Fruit fly (Drosophila melanogaster) whole organism, embryonic: ENCODE results near the gene CG34041.

Experiments
- B-H2 ChIP-seq: fragments of 200-800 bp; sonication (Bioruptor generic); optimal IDR thresholded peaks from 2 replicates; lab custom pipeline; 2018; ENCODE audit warnings: missing biosample characterization, mild to moderate bottlenecking, missing genetic modification characterization
- CG10462 ChIP-seq: fragments of 200-800 bp; sonication (Bioruptor generic); optimal IDR thresholded peaks from 2 replicates; lab custom pipeline; 2016; ENCODE audit warnings: missing biosample characterization, missing genetic modification characterization
- CG10543 ChIP-seq: fragments of 200-800 bp; sonication (Bioruptor generic); optimal IDR thresholded peaks from 3 replicates; lab custom pipeline; 2017; ENCODE audit warnings: missing biosample characterization, mild to moderate bottlenecking, missing genetic modification characterization, moderate library complexity
- CG14710 ChIP-seq: fragments of 200-800 bp; sonication (Bioruptor generic); optimal IDR thresholded peaks from 3 replicates; lab custom pipeline; 2019; ENCODE audit warnings: missing biosample characterization, mild to moderate bottlenecking, missing genetic modification characterization, moderate library complexity
- CG15479 ChIP-seq: fragments of 200-800 bp; sonication (Bioruptor generic); optimal IDR thresholded peaks from 3 replicates; lab custom pipeline; 2019; ENCODE audit warnings: missing biosample characterization, mild to moderate bottlenecking, missing genetic modification characterization, moderate library complexity
- CG15696 ChIP-seq: fragments of 200-800 bp; sonication (Bioruptor generic); optimal IDR thresholded peaks from 2 replicates; lab custom pipeline; 2019; ENCODE audit warnings: missing biosample characterization, mild to moderate bottlenecking, missing genetic modification characterization, moderate library complexity
- CG16779 ChIP-seq: fragments of 200-800 bp; sonication (Bioruptor generic); IDR thresholded peaks from 2 replicates; pipeline ENCODE4 v1.3.6; 2022; ENCODE audit warnings: missing biosample characterization, missing genetic modification characterization
- CG17829 ChIP-seq: fragments of 200-800 bp; optimal IDR thresholded peaks from 2 replicates; lab custom pipeline; 2019; ENCODE audit warnings: missing biosample characterization, mild to moderate bottlenecking, missing genetic modification characterization, moderate library complexity
- CG18764 ChIP-seq: fragments of 200-800 bp; sonication (Bioruptor generic); optimal IDR thresholded peaks from 3 replicates; lab custom pipeline; 2016; ENCODE audit warnings: missing biosample characterization, missing genetic modification characterization
- CG2129 ChIP-seq: fragments of 200-800 bp; sonication (Bioruptor generic); IDR thresholded peaks from 2 replicates; pipeline ENCODE4 v1.3.6; 2022; ENCODE audit warnings: missing biosample characterization, missing genetic modification characterization; ENCODE audit not compliant: partially characterized antibody
- CG30020 ChIP-seq: fragments of 200-800 bp; optimal IDR thresholded peaks from 2 replicates; lab custom pipeline; 2019; ENCODE audit warnings: missing biosample characterization, mild to moderate bottlenecking, missing genetic modification characterization, moderate library complexity
- CG30431 ChIP-seq: fragments of 200-800 bp; sonication (Bioruptor generic); optimal IDR thresholded peaks from 2 replicates; lab custom pipeline; 2017; ENCODE audit warnings: missing biosample characterization, missing genetic modification characterization
- CG31224 ChIP-seq: fragments of 200-800 bp; sonication (Bioruptor generic); IDR thresholded peaks from 2 replicates; pipeline ENCODE4 v1.3.6; 2022; ENCODE audit warnings: missing biosample characterization, missing genetic modification characterization
- CG32767 ChIP-seq: fragments of 200-800 bp; sonication (Bioruptor generic); IDR thresholded peaks from 2 replicates; pipeline ENCODE4 v1.3.6; 2022; ENCODE audit warnings: missing biosample characterization, missing genetic modification characterization
- CG32772 ChIP-seq: fragments of 200-800 bp; sonication (Bioruptor generic); IDR thresholded peaks from 2 replicates; pipeline ENCODE4 v1.3.6; 2022; ENCODE audit warnings: missing biosample characterization, missing genetic modification characterization
- CG3726 ChIP-seq: fragments of 200-800 bp; sonication (Bioruptor generic); IDR thresholded peaks from 3 replicates; pipeline ENCODE4, ENCODE4 v1.3.6; 2022; ENCODE audit warnings: missing biosample characterization, missing genetic modification characterization
- CG3995 ChIP-seq: fragments of 200-800 bp; sonication (Bioruptor generic); optimal IDR thresholded peaks from 3 replicates; lab custom pipeline; 2016; ENCODE audit warnings: missing biosample characterization, missing genetic modification characterization
- CG6254 ChIP-seq: fragments of 200-800 bp; sonication (Bioruptor generic); optimal IDR thresholded peaks from 3 replicates; lab custom pipeline; 2017; ENCODE audit warnings: mild to moderate bottlenecking, missing biosample characterization, missing genetic modification reagents, missing genetic modification characterization
- CG9797 ChIP-seq: fragments of 200-800 bp; sonication (Bioruptor generic); optimal IDR thresholded peaks from 3 replicates; lab custom pipeline; 2018; ENCODE audit warnings: missing biosample characterization, mild to moderate bottlenecking, missing genetic modification characterization
- Elba2 ChIP-seq: fragments of 200-800 bp; sonication (Bioruptor generic); optimal IDR thresholded peaks from 3 replicates; lab custom pipeline; 2016; ENCODE audit warnings: missing biosample characterization, missing genetic modification characterization
- Ets65A ChIP-seq: fragments of 200-800 bp; sonication (Bioruptor generic); peaks from one replicate; lab custom pipeline; 2016; ENCODE audit warnings: missing biosample characterization, missing genetic modification characterization
- Ets97D ChIP-seq: fragments of 200-800 bp; sonication (Bioruptor generic); optimal IDR thresholded peaks from 3 replicates; lab custom pipeline; 2016; ENCODE audit warnings: missing biosample characterization, missing genetic modification characterization
- HLH3B ChIP-seq: fragments of 200-800 bp; sonication (Bioruptor generic); IDR thresholded peaks from 2 replicates; pipeline ENCODE4 v1.3.6; 2022; ENCODE audit warnings: missing biosample characterization, missing genetic modification characterization
- HmgZ ChIP-seq: fragments of 200-800 bp; sonication (Bioruptor generic); optimal IDR thresholded peaks from 2 replicates; lab custom pipeline; 2018; ENCODE audit warnings: missing biosample characterization, mild to moderate bottlenecking, missing genetic modification characterization
- Hr51 ChIP-seq, 2 experiments: fragments of 200-800 bp; sonication (Bioruptor generic); optimal IDR thresholded peaks; 2 replicates in 1 of 2; 3 replicates in 1 of 2; lab custom pipeline; 2016 to 2018; ENCODE audit warnings: missing biosample characterization in 2 of 2, missing genetic modification characterization in 2 of 2, mild to moderate bottlenecking in 1 of 2, moderate library complexity in 1 of 2
- Med ChIP-seq: fragments of 200-800 bp; sonication (Bioruptor generic); peaks from one replicate; lab custom pipeline; 2016; ENCODE audit warnings: missing biosample characterization, missing genetic modification characterization, mild to moderate bottlenecking, inconsistent platforms, moderate library complexity
- Mrtf ChIP-seq: fragments of 200-800 bp; sonication (Bioruptor generic); IDR thresholded peaks from 3 replicates; pipeline ENCODE4 v1.3.6; 2022; ENCODE audit warnings: missing biosample characterization, missing genetic modification characterization
- Nf-YC ChIP-seq: fragments of 200-800 bp; optimal IDR thresholded peaks from 3 replicates; lab custom pipeline; 2019; ENCODE audit warnings: missing biosample characterization, mild to moderate bottlenecking, missing genetic modification characterization, moderate library complexity
- Opbp ChIP-seq: fragments of 200-800 bp; sonication (Bioruptor generic); IDR thresholded peaks from 3 replicates; pipeline ENCODE4 v1.3.6; 2022; ENCODE audit warnings: missing biosample characterization, missing genetic modification characterization; ENCODE audit not compliant: partially characterized antibody
- Side ChIP-seq: fragments of 200-800 bp; sonication (Bioruptor generic); optimal IDR thresholded peaks from 2 replicates; lab custom pipeline; 2016; ENCODE audit warnings: missing biosample characterization, missing genetic modification characterization
- Stat92E ChIP-seq, 3 experiments: fragments of >200 bp in 2 of 3; fragments of 200-800 bp in 1 of 3; sonication (Bioruptor generic) in 1 of 3; optimal IDR thresholded peaks; 2 replicates each; lab custom pipeline; 2017 to 2019; ENCODE audit warnings: missing biosample characterization in 3 of 3, missing genetic modification characterization in 3 of 3, mild to moderate bottlenecking in 1 of 3, moderate library complexity in 1 of 3
- al ChIP-seq: fragments of 200-800 bp; sonication (Bioruptor generic); IDR thresholded peaks from 2 replicates; pipeline ENCODE4 v1.3.6; 2022; ENCODE audit warnings: missing biosample characterization, missing genetic modification characterization
- ara ChIP-seq: fragments of 200-800 bp; sonication (Bioruptor generic); IDR thresholded peaks from 2 replicates; pipeline ENCODE4 v1.3.6; 2022; ENCODE audit warnings: missing biosample characterization, missing genetic modification characterization
- bbx ChIP-seq: fragments of 200-800 bp; sonication (Bioruptor generic); IDR thresholded peaks from 2 replicates; pipeline ENCODE4 v1.3.6; 2022; ENCODE audit warnings: missing biosample characterization, missing genetic modification characterization; ENCODE audit not compliant: partially characterized antibody
- da ChIP-seq: fragments of 200-800 bp; sonication (Bioruptor generic); optimal IDR thresholded peaks from 2 replicates; lab custom pipeline; 2016; ENCODE audit warnings: missing biosample characterization, missing genetic modification characterization
- ems ChIP-seq: fragments of 200-800 bp; sonication (Bioruptor generic); optimal IDR thresholded peaks from 3 replicates; lab custom pipeline; 2016; ENCODE audit warnings: missing biosample characterization, missing genetic modification characterization
- ftz-f1 ChIP-seq: fragments of 200-800 bp; sonication (Bioruptor generic); optimal IDR thresholded peaks from 2 replicates; lab custom pipeline; 2016; ENCODE audit warnings: missing biosample characterization, missing genetic modification characterization
- gcm ChIP-seq: fragments of 200-800 bp; sonication (Bioruptor generic); optimal IDR thresholded peaks from 2 replicates; lab custom pipeline; 2019; ENCODE audit warnings: missing biosample characterization, mild to moderate bottlenecking, missing genetic modification characterization, moderate library complexity
- gfzf ChIP-seq: fragments of 200-800 bp; sonication (Bioruptor generic); optimal IDR thresholded peaks from 2 replicates; lab custom pipeline; 2016; ENCODE audit warnings: missing biosample characterization, mild to moderate bottlenecking, missing genetic modification characterization, moderate library complexity
- gsb ChIP-seq: fragments of 200-800 bp; sonication (Bioruptor generic); IDR thresholded peaks from 2 replicates; pipeline ENCODE4 v1.3.6; 2022; ENCODE audit warnings: missing biosample characterization, missing genetic modification characterization
- hb ChIP-seq: fragments of 200-800 bp; sonication (Bioruptor generic); IDR thresholded peaks from 3 replicates; pipeline ENCODE4 v1.3.6; 2022; ENCODE audit warnings: missing biosample characterization, missing genetic modification characterization; ENCODE audit not compliant: partially characterized antibody
- jing ChIP-seq: fragments of 200-800 bp; sonication (Bioruptor generic); optimal IDR thresholded peaks from 2 replicates; lab custom pipeline; 2018; ENCODE audit warnings: missing biosample characterization, mild to moderate bottlenecking, missing genetic modification characterization
- lab ChIP-seq: fragments of 200-800 bp; sonication (Bioruptor generic); optimal IDR thresholded peaks from 3 replicates; lab custom pipeline; 2017; ENCODE audit warnings: missing biosample characterization, missing genetic modification characterization, mild to moderate bottlenecking, moderate library complexity, missing genetic modification reagents
- p53 ChIP-seq: fragments of 200-800 bp; sonication (Bioruptor generic); optimal IDR thresholded peaks from 2 replicates; lab custom pipeline; 2016; ENCODE audit warnings: missing biosample characterization, missing genetic modification characterization
- pb ChIP-seq: fragments of 200-800 bp; sonication (Bioruptor generic); optimal IDR thresholded peaks from 3 replicates; lab custom pipeline; 2016; ENCODE audit warnings: missing biosample characterization, missing genetic modification characterization
- pita ChIP-seq: fragments of 200-800 bp; sonication (Bioruptor generic); optimal IDR thresholded peaks from 2 replicates; lab custom pipeline; 2017; ENCODE audit warnings: missing biosample characterization, mild to moderate bottlenecking, missing genetic modification characterization
- pzg ChIP-seq: fragments of 200-800 bp; sonication (Bioruptor generic); optimal IDR thresholded peaks from 3 replicates; lab custom pipeline; 2018; ENCODE audit warnings: missing biosample characterization, mild to moderate bottlenecking, missing genetic modification characterization, moderate library complexity
- tna ChIP-seq: fragments of 200-800 bp; sonication (Bioruptor generic); IDR thresholded peaks from 2 replicates; pipeline ENCODE4 v1.3.6; 2022; ENCODE audit warnings: missing biosample characterization, missing genetic modification characterization; ENCODE audit not compliant: partially characterized antibody
- trh ChIP-seq: fragments of 200-800 bp; sonication (Bioruptor generic); optimal IDR thresholded peaks from 2 replicates; lab custom pipeline; 2016; ENCODE audit warnings: missing biosample characterization, missing genetic modification characterization

Gene CG34041

DNA sequence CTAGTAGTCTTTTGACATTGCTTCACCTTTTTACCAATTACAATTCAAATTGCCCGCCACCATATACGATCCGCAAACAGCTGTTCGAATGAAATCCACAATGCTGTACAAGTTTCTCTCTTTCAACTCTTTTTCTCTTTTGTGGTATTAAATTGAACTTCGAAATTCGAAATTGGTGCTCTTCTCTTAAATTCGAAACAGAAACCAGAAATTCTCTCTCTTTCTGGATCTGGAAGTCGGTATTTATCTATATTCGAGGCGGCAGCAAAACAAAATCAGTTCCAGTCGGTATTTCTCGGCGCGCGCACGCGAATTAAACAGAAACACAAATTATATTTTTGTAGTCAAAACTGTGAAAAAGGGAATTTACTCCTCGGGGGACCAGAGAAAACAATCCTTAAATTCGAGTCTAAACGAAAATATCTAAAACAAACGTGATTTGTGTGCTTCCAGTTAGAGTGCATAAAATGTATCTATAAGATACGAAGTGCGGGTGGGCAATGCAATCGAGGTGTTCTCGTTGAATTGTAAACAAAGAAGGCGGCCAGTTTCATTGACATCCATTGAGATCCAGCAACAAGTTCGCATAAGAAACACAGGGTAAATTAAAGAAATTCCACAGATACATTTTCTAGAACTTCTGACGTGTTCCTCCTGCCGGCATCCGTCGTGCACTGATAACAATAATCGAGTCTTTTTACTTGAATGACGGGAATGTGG lies 41.9 kb upstream of the CG34041 start, which contains the start of gene PH4alphaEFB (continued):
- no peak for TF ChIP-seq da (GFP tag; lab: Kevin White, UChicago)
- TF ChIP-seq CG10462, result no peak
- no peak for TF ChIP-seq CG30431 (GFP tag; lab: Kevin White, UChicago)
- no peak for TF ChIP-seq Mrtf
- peak; percentile 64 for TF ChIP-seq gcm
- TF ChIP-seq pzg (GFP tag; lab: Kevin White, UChicago), result peak; percentile 9
- TF ChIP-seq gsb, result no peak
- TF ChIP-seq Side (GFP tag; lab: Kevin White, UChicago), result no peak
- no peak for TF ChIP-seq CG9797
- TF ChIP-seq CG14710 (tag; lab: Kevin White, UChicago), result no peak
- no peak for TF ChIP-seq CG2129 (GFP tag; lab: Robert Waterston, UW)
- TF ChIP-seq pb (GFP tag; lab: Kevin White, UChicago), result no peak
- no peak for TF ChIP-seq CG3995 (GFP tag; lab: Kevin White, UChicago)
- no peak for TF ChIP-seq ftz-f1
- TF ChIP-seq al (GFP tag; lab: Robert Waterston, UW), result no peak
- TF ChIP-seq ara (GFP tag; lab: Robert Waterston, UW), result no peak
- TF ChIP-seq Med (GFP tag; lab: Kevin White, UChicago), result peak; percentile 43
- TF ChIP-seq CG30020, result peak; percentile 7
- TF ChIP-seq hb (GFP tag; lab: Robert Waterston, UW), result no peak
- no peak; the same call in 1 of the 2 replicates for TF ChIP-seq CG32767 (GFP tag; lab: Robert Waterston, UW)
- no peak for TF ChIP-seq Ets65A (GFP tag; lab: Kevin White, UChicago)
- TF ChIP-seq jing, result no peak
- TF ChIP-seq CG32772 (GFP tag; lab: Robert Waterston, UW), result no peak
- no peak for TF ChIP-seq CG15696 (tag; lab: Kevin White, UChicago)
- no peak for TF ChIP-seq Ets97D (GFP tag; lab: Kevin White, UChicago)
- no peak for TF ChIP-seq CG18764 (GFP tag; lab: Kevin White, UChicago)
- peak; percentile 25 for TF ChIP-seq CG17829
- TF ChIP-seq CG16779, result no peak
- TF ChIP-seq Opbp (GFP tag; lab: Robert Waterston, UW), result 0 out of 3 replicates have a peak, but pooled peaks have one; percentile 22
- TF ChIP-seq pita, result no peak
- TF ChIP-seq trh (GFP tag; lab: Kevin White, UChicago), result no peak
- no peak for TF ChIP-seq CG6254 (GFP tag; lab: Kevin White, UChicago)
- peak; percentile 7 for TF ChIP-seq B-H2 (GFP tag; lab: Kevin White, UChicago)
- no peak for TF ChIP-seq CG15479
- no peak for TF ChIP-seq lab (GFP tag; lab: Kevin White, UChicago)
- TF ChIP-seq gfzf (GFP tag; lab: Kevin White, UChicago), result peak; percentile 33
- TF ChIP-seq Elba2 (GFP tag; lab: Kevin White, UChicago), result no peak
- no peak for TF ChIP-seq CG10543 (GFP tag; lab: Kevin White, UChicago)
- TF ChIP-seq CG31224 (GFP tag; lab: Robert Waterston, UW), result no peak
- no peak for TF ChIP-seq HLH3B (GFP tag; lab: Robert Waterston, UW)
- no peak for TF ChIP-seq tna (GFP tag; lab: Robert Waterston, UW)
- no peak for TF ChIP-seq p53
- TF ChIP-seq Hr51 (GFP tag; optimal IDR thresholded peaks at IDR 0.05; lab: Kevin White, UChicago), result no peak
- no peak for TF ChIP-seq HmgZ (tag; lab: Kevin White, UChicago)
- TF ChIP-seq bbx (GFP tag; lab: Robert Waterston, UW), result no peak
- TF ChIP-seq Nf-YC (tag; lab: Kevin White, UChicago), result peak; percentile 34
- TF ChIP-seq Stat92E (GFP tag; optimal IDR thresholded peaks at IDR 0.05; lab: Kevin White, UChicago), result peak in 1 of 3 experiments; percentile 56
- no peak for TF ChIP-seq ems
- no peak for TF ChIP-seq CG3726 (GFP tag; lab: Robert Waterston, UW)
